Worm (Caenorhabditis elegans) whole organism, dauer: Measurements from ENCODE around the gene str-229.

Experiments used
- unc-62 ChIP-seq: sonication (generic microtip); optimal IDR thresholded peaks from 2 replicates; lab custom pipeline; 2017; ENCODE audit warnings: missing biosample characterization, missing genetic modification reagents, missing genetic modification characterization

Gene str-229

ce11 chrV:3902458-3903157 lies at the start of gene str-229, which contains the start of gene srh-190:
TSS of gene str-229 (minus strand) at chrV:3902558.
TSS of gene srh-190 (plus strand) at chrV:3903107.
- no peak for TF ChIP-seq unc-62 (GFP tag; lab: Kevin White, UChicago)

ce11 chrV:3949723-3950122 lies 47.4 kb upstream of the str-229 start, which contains the start of gene dach-1:
TSS of gene dach-1 (plus strand) at chrV:3950023.
- no peak for TF ChIP-seq unc-62 (GFP tag; lab: Kevin White, UChicago)

- TF ChIP-seq unc-62 (GFP tag; lab: Kevin White, UChicago) = no peak
Observed at ce11 chrV:3945053-3945452, 42.7 kb upstream of the str-229 start, which contains the start of gene cyp-35B3. TSS of gene cyp-35B3 (plus strand) at chrV:3945353.

ce11 chrV:3943364-3943763 lies 41.0 kb upstream of the str-229 start:
- TF ChIP-seq unc-62 (GFP tag; lab: Kevin White, UChicago) = no peak

- TF ChIP-seq unc-62 (GFP tag; lab: Kevin White, UChicago) = no peak
Observed at ce11 chrV:3941860-3942259, 39.5 kb upstream of the str-229 start, which contains the start of gene cyp-35B2. TSS of gene cyp-35B2 (plus strand) at chrV:3942160.

- TF ChIP-seq unc-62 (GFP tag; lab: Kevin White, UChicago) = no peak
Observed at ce11 chrV:3938789-3939188, 36.4 kb upstream of the str-229 start, which contains the start of gene cyp-35B1. TSS of gene cyp-35B1 (plus strand) at chrV:3939032.

- TF ChIP-seq unc-62 (GFP tag; lab: Kevin White, UChicago) = no peak
Observed at ce11 chrV:3935892-3936478, 33.6 kb upstream of the str-229 start, which contains the start of gene cyp-35A5. TSS of gene cyp-35A5 (plus strand) at chrV:3936326.

ce11 chrV:3931326-3931725 lies 29.0 kb upstream of the str-229 start, which contains the start of gene srx-63:
TSS of gene srx-63 (plus strand) at chrV:3931626.
- no peak for TF ChIP-seq unc-62 (GFP tag; lab: Kevin White, UChicago)

- TF ChIP-seq unc-62 (GFP tag; lab: Kevin White, UChicago) = no peak
Observed at ce11 chrV:3929099-3929498, 26.7 kb upstream of the str-229 start, which contains the start of gene srx-64. TSS of gene srx-64 (plus strand) at chrV:3929399.

ce11 chrV:3927522-3927921 lies 25.2 kb upstream of the str-229 start:
- no peak for TF ChIP-seq unc-62 (GFP tag; lab: Kevin White, UChicago)

- TF ChIP-seq unc-62 (GFP tag; lab: Kevin White, UChicago) = no peak
Observed at ce11 chrV:3922547-3922946, 20.2 kb upstream of the str-229 start.

ce11 chrV:3921635-3922034 lies 19.3 kb upstream of the str-229 start, which contains the start of gene srx-65:
TSS of gene srx-65 (plus strand) at chrV:3921935.
- TF ChIP-seq unc-62 (GFP tag; lab: Kevin White, UChicago) = no peak

- TF ChIP-seq unc-62 (GFP tag; lab: Kevin White, UChicago) = no peak
Observed at ce11 chrV:3919289-3919688, 16.9 kb upstream of the str-229 start, which contains the start of gene srx-66. TSS of gene srx-66 (plus strand) at chrV:3919589.

ce11 chrV:3916480-3916879 lies 14.1 kb upstream of the str-229 start, which contains the start of gene srx-67:
TSS of gene srx-67 (plus strand) at chrV:3916780.
- TF ChIP-seq unc-62 (GFP tag; lab: Kevin White, UChicago) = no peak

ce11 chrV:3913131-3913530 lies 10.8 kb upstream of the str-229 start:
- TF ChIP-seq unc-62 (GFP tag; lab: Kevin White, UChicago) = no peak

- no peak for TF ChIP-seq unc-62 (GFP tag; lab: Kevin White, UChicago)
Observed at ce11 chrV:3912472-3912871, 10.1 kb upstream of the str-229 start, which contains the start of gene srx-68. TSS of gene srx-68 (plus strand) at chrV:3912772.
